Fruit fly (Drosophila melanogaster): ENCODE results near the gene PTPMT1.

PTPMT1 gene

dm6 chr3R:23752728-23753127 lies 5.4 kb upstream of the PTPMT1 start, which contains the start of the genes RanBP3 and Rpt5 (continued):
- TF ChIP-seq CG42726 (GFP tag; IDR thresholded peaks at IDR 0.05; ENCODE audit: partially characterized antibody) (peak; percentile 79; the same call in 1 of the 2 replicates), Atf6 (GFP tag; IDR thresholded peaks at IDR 0.05) (no peak), trem (tag; optimal IDR thresholded peaks at IDR 0.05) (peak; percentile 34), CG17568 (GFP tag; optimal IDR thresholded peaks at IDR 0.05) (no peak), corto (GFP tag; optimal IDR thresholded peaks at IDR 0.05) (peak; percentile 32), Xrp1 (GFP tag; IDR thresholded peaks at IDR 0.05) (no peak), Lhr (GFP tag; optimal IDR thresholded peaks at IDR 0.05) (no peak), Hr78 (GFP tag; optimal IDR thresholded peaks at IDR 0.05) (no peak), fd102C (GFP tag; optimal IDR thresholded peaks at IDR 0.05) (no peak), CG12659 (GFP tag; optimal IDR thresholded peaks at IDR 0.05) (peak; percentile 82), z (GFP tag; IDR thresholded peaks at IDR 0.05) (no peak), Sox102F (GFP tag; optimal IDR thresholded peaks at IDR 0.05) (no peak), sqz (GFP tag; optimal IDR thresholded peaks at IDR 0.05) (no peak), ssp (GFP tag; IDR thresholded peaks at IDR 0.05) (peak; percentile 27; the same call in 1 of the 2 replicates), CG32772 (GFP tag; IDR thresholded peaks at IDR 0.05) (no peak), CG17912 (GFP tag; optimal IDR thresholded peaks at IDR 0.05) (peak; percentile 7), TFAM (GFP tag; optimal IDR thresholded peaks at IDR 0.05) (no peak), CG15073 (GFP tag; optimal IDR thresholded peaks at IDR 0.05) (peak; percentile 8), CG8388 (GFP tag; optimal IDR thresholded peaks at IDR 0.05) (no peak), CG11093 (GFP tag; IDR thresholded peaks at IDR 0.05) (no peak), disco-r (GFP tag; optimal IDR thresholded peaks at IDR 0.05) (no peak), CG8478 (optimal IDR thresholded peaks at IDR 0.05) (no peak), tin (GFP tag; optimal IDR thresholded peaks at IDR 0.05) (peak; percentile 67), peb (GFP tag; IDR thresholded peaks at IDR 0.05) (0 out of 2 replicates have a peak, but pooled peaks have one; percentile 33), Ssrp (tag; optimal IDR thresholded peaks at IDR 0.05) (no peak), Dref (GFP tag; IDR thresholded peaks at IDR 0.05) (peak; percentile 95), knrl (GFP tag; IDR thresholded peaks at IDR 0.05; ENCODE audit: partially characterized antibody) (peak; percentile 75), sima (GFP tag; optimal IDR thresholded peaks at IDR 0.05) (no peak), CG3726 (GFP tag; IDR thresholded peaks at IDR 0.05) (no peak), CG2199 (GFP tag; IDR thresholded peaks at IDR 0.05) (no peak), D (optimal IDR thresholded peaks at IDR 0.05) (no peak), D (GFP tag; optimal IDR thresholded peaks at IDR 0.05) (no peak), CG3995 (GFP tag; optimal IDR thresholded peaks at IDR 0.05) (peak; percentile 35), dmrt11E (tag; optimal IDR thresholded peaks at IDR 0.05) (no peak), Lpt (GFP tag; optimal IDR thresholded peaks at IDR 0.05) (no peak), pho (GFP tag; optimal IDR thresholded peaks at IDR 0.05) (peak; percentile 75), Oli (tag; optimal IDR thresholded peaks at IDR 0.05) (no peak), Elba2 (GFP tag; optimal IDR thresholded peaks at IDR 0.05) (no peak), CG4404 (GFP tag; IDR thresholded peaks at IDR 0.05) (no peak), CG7357 (GFP tag; IDR thresholded peaks at IDR 0.05) (no peak), Bteb2 (GFP tag; optimal IDR thresholded peaks at IDR 0.05) (peak; percentile 60), aop (GFP tag; IDR thresholded peaks at IDR 0.05) (no peak), CG11504 (tag; optimal IDR thresholded peaks at IDR 0.05) (no peak), zf30C (GFP tag; optimal IDR thresholded peaks at IDR 0.05) (no peak), CG2875 (GFP tag; optimal IDR thresholded peaks at IDR 0.05) (no peak), CG1603 (tag; optimal IDR thresholded peaks at IDR 0.05) (no peak), Sin3A (optimal IDR thresholded peaks at IDR 0.05) (peak; percentile 69), CG6683 (GFP tag; optimal IDR thresholded peaks at IDR 0.05) (peak; percentile 33), CG13287 (GFP tag; IDR thresholded peaks at IDR 0.05; ENCODE audit: partially characterized antibody) (peak; percentile 88), chn (GFP tag; optimal IDR thresholded peaks at IDR 0.05) (peak; percentile 36), dm (GFP tag; optimal IDR thresholded peaks at IDR 0.05) (peak; percentile 58), Fer2 (tag; optimal IDR thresholded peaks at IDR 0.05) (no peak)
